Worm (Caenorhabditis elegans): ENCODE data around the gene ugt-35.

- TF ChIP-seq tbx-11 (GFP tag; IDR thresholded peaks at IDR 0.05), result no peak
- no peak for TF ChIP-seq flt-1 (GFP tag; IDR thresholded peaks at IDR 0.05)
- no peak for TF ChIP-seq ama-1 (optimal IDR thresholded peaks at IDR 0.05)
- no peak for TF ChIP-seq ceh-13 (GFP tag; optimal IDR thresholded peaks at IDR 0.05)
- TF ChIP-seq scrt-1 (GFP tag; IDR thresholded peaks at IDR 0.05), result no peak
- TF ChIP-seq ets-7 (tag; optimal IDR thresholded peaks at IDR 0.05), result no peak
- TF ChIP-seq F13C5.2 (tag; optimal IDR thresholded peaks at IDR 0.05), result no peak
These were observed 37.2 kb upstream of the ugt-35 start for ce11 chrV:10691313-10691712.

All from whole organism, early embryonic.